Worm (Caenorhabditis elegans) whole organism, L3 larva: ENCODE data around the gene gldi-6.
A peak's percentile ranks its signal among the peaks of the same experiment; 100 is the strongest.

Source experiments
- R02D3.7 ChIP-seq: fragments of 150-350 bp; optimal IDR thresholded peaks from 2 replicates; lab custom pipeline; 2014; ENCODE audit warnings: missing biosample characterization, missing genetic modification characterization
- ZK546.5 ChIP-seq: sonication (generic microtip); optimal IDR thresholded peaks from 2 replicates; lab custom pipeline; 2017; ENCODE audit warnings: missing biosample characterization, missing genetic modification characterization
- ama-1 ChIP-seq: fragments of 150-350 bp; optimal IDR thresholded peaks from 2 replicates; lab custom pipeline; 2018
- ceh-16 ChIP-seq: sonication (generic microtip); optimal IDR thresholded peaks from 2 replicates; lab custom pipeline; 2017; ENCODE audit warnings: missing biosample characterization, missing genetic modification characterization
- ceh-28 ChIP-seq: fragments of 150-350 bp; optimal IDR thresholded peaks from 2 replicates; lab custom pipeline; 2014; ENCODE audit warnings: missing biosample characterization, missing genetic modification reagents, missing genetic modification characterization
- ceh-82 ChIP-seq: fragments of 150-350 bp; optimal IDR thresholded peaks from 2 replicates; lab custom pipeline; 2014; ENCODE audit warnings: missing biosample characterization, missing genetic modification characterization
- ceh-9 ChIP-seq: sonication (generic microtip); optimal IDR thresholded peaks from 2 replicates; lab custom pipeline; 2018; ENCODE audit warnings: missing biosample characterization, missing genetic modification characterization
- daf-12 ChIP-seq: fragments of 150-350 bp; optimal IDR thresholded peaks from 2 replicates; lab custom pipeline; 2014; ENCODE audit warnings: missing biosample characterization, missing genetic modification reagents, missing genetic modification characterization
- egl-27 ChIP-seq: sonication (generic microtip); optimal IDR thresholded peaks from 4 replicates; lab custom pipeline; 2017; ENCODE audit warnings: missing biosample characterization, missing genetic modification reagents, missing genetic modification characterization
- egl-5 ChIP-seq: fragments of 150-350 bp; optimal IDR thresholded peaks from 2 replicates; lab custom pipeline; 2017; ENCODE audit warnings: missing biosample characterization, missing genetic modification reagents, missing genetic modification characterization, inconsistent platforms
- elt-1 ChIP-seq: fragments of 150-350 bp; optimal IDR thresholded peaks from 2 replicates; lab custom pipeline; 2014; ENCODE audit warnings: missing biosample characterization, missing genetic modification characterization
- fkh-10 ChIP-seq: sonication (generic microtip); optimal IDR thresholded peaks from 2 replicates; lab custom pipeline; 2017; ENCODE audit warnings: missing biosample characterization, missing genetic modification reagents, missing genetic modification characterization
- fkh-2 ChIP-seq: fragments of 150-350 bp; optimal IDR thresholded peaks from 2 replicates; lab custom pipeline; 2014; ENCODE audit warnings: missing biosample characterization, missing genetic modification reagents, missing genetic modification characterization
- hmg-11 ChIP-seq: sonication (generic microtip); optimal IDR thresholded peaks from 2 replicates; lab custom pipeline; 2016; ENCODE audit warnings: missing genetic modification characterization, missing compliant biosample characterization
- lin-15B ChIP-seq: fragments of 150-350 bp; optimal IDR thresholded peaks from 2 replicates; lab custom pipeline; 2014; ENCODE audit warnings: missing biosample characterization, missing genetic modification characterization
- lin-39 ChIP-seq: fragments of 150-350 bp; optimal IDR thresholded peaks from 2 replicates; lab custom pipeline; 2018; ENCODE audit warnings: missing biosample characterization, missing genetic modification reagents, missing genetic modification characterization
- lsy-12 ChIP-seq: sonication (generic microtip); optimal IDR thresholded peaks from 2 replicates; lab custom pipeline; 2016; ENCODE audit warnings: mild to moderate bottlenecking, missing genetic modification characterization, missing compliant biosample characterization
- mdl-1 ChIP-seq: fragments of 150-350 bp; optimal IDR thresholded peaks from 2 replicates; lab custom pipeline; 2014; ENCODE audit warnings: missing biosample characterization, missing genetic modification characterization
- mml-1 ChIP-seq: fragments of 150-350 bp; sonication (generic microtip); optimal IDR thresholded peaks from 3 replicates; lab custom pipeline; 2014; ENCODE audit warnings: missing biosample characterization, missing genetic modification characterization
- nfya-1 ChIP-seq: sonication (generic microtip); optimal IDR thresholded peaks from 2 replicates; lab custom pipeline; 2017; ENCODE audit warnings: missing genetic modification characterization, mild to moderate bottlenecking, missing compliant biosample characterization, antibody characterized with exemption, moderate library complexity; ENCODE audit not compliant: insufficient read depth
- nhr-237 ChIP-seq: fragments of 150-350 bp; optimal IDR thresholded peaks from 2 replicates; lab custom pipeline; 2014; ENCODE audit warnings: missing biosample characterization, missing genetic modification characterization
- nhr-25 ChIP-seq: sonication (generic microtip); optimal IDR thresholded peaks from 2 replicates; lab custom pipeline; 2017; ENCODE audit warnings: missing biosample characterization, missing genetic modification characterization
- nhr-28 ChIP-seq: fragments of 150-350 bp; optimal IDR thresholded peaks from 2 replicates; lab custom pipeline; 2014; ENCODE audit warnings: missing biosample characterization, missing genetic modification characterization
- nhr-43 ChIP-seq: sonication (generic microtip); optimal IDR thresholded peaks from 2 replicates; lab custom pipeline; 2016; ENCODE audit warnings: mild to moderate bottlenecking, missing genetic modification characterization, missing compliant biosample characterization; ENCODE audit not compliant: poor library complexity, severe bottlenecking
- nhr-67 ChIP-seq: fragments of 150-350 bp; optimal IDR thresholded peaks from 2 replicates; lab custom pipeline; 2014; ENCODE audit warnings: missing biosample characterization, missing genetic modification characterization
- nhr-76 ChIP-seq: fragments of 150-350 bp; sonication (generic microtip); optimal IDR thresholded peaks from 5 replicates; lab custom pipeline; 2014; ENCODE audit warnings: missing biosample characterization, missing genetic modification characterization
- nhr-77 ChIP-seq: fragments of 150-350 bp; optimal IDR thresholded peaks from 2 replicates; lab custom pipeline; 2014; ENCODE audit warnings: missing biosample characterization, missing genetic modification characterization
- pqm-1 ChIP-seq: fragments of 150-350 bp; optimal IDR thresholded peaks from 2 replicates; lab custom pipeline; 2017; ENCODE audit warnings: missing biosample characterization, missing genetic modification characterization, inconsistent platforms
- sea-2 ChIP-seq: fragments of 150-350 bp; sonication (generic microtip); optimal IDR thresholded peaks from 4 replicates; lab custom pipeline; 2014; ENCODE audit warnings: missing biosample characterization, missing genetic modification reagents, missing genetic modification characterization
- skn-1 ChIP-seq: fragments of 150-350 bp; optimal IDR thresholded peaks from 2 replicates; lab custom pipeline; 2014; ENCODE audit warnings: missing biosample characterization, missing genetic modification characterization
- snpc-4 ChIP-seq: fragments of 150-350 bp; optimal IDR thresholded peaks from 2 replicates; lab custom pipeline; 2014; ENCODE audit warnings: missing biosample characterization, missing genetic modification characterization
- unc-62 ChIP-seq: fragments of 150-350 bp; sonication (generic microtip); optimal IDR thresholded peaks from 4 replicates; lab custom pipeline; 2014; ENCODE audit warnings: missing biosample characterization, missing genetic modification reagents, missing genetic modification characterization
- zag-1 ChIP-seq: fragments of 150-350 bp; optimal IDR thresholded peaks from 2 replicates; lab custom pipeline; 2014; ENCODE audit warnings: missing biosample characterization, missing genetic modification characterization
- ztf-11 ChIP-seq: fragments of 150-350 bp; optimal IDR thresholded peaks from 2 replicates; lab custom pipeline; 2014; ENCODE audit warnings: missing biosample characterization, missing genetic modification characterization
- ztf-4 ChIP-seq: fragments of 150-350 bp; optimal IDR thresholded peaks from 2 replicates; lab custom pipeline; 2014; ENCODE audit warnings: missing biosample characterization, missing genetic modification characterization

The gldi-6 gene

ce11 chrII:3429400-3429799 is 17.3 kb upstream of the gldi-6 start, which contains the start of gene C16C8.18:
TSS of gene C16C8.18 (plus strand) at chrII:3429700.
- TF ChIP-seq ceh-9 (tag; lab: Kevin White, UChicago): no peak

- no peak for TF ChIP-seq hmg-11 (tag; lab: Kevin White, UChicago)
- peak; percentile 77 for TF ChIP-seq elt-1 (tag; lab: Kevin White, UChicago)
- TF ChIP-seq zag-1: no peak
- TF ChIP-seq nhr-43 (tag; lab: Kevin White, UChicago): peak; percentile 43
- no peak for TF ChIP-seq mdl-1 (tag; lab: Kevin White, UChicago)
- peak; percentile 43 for TF ChIP-seq unc-62 (GFP tag; lab: Kevin White, UChicago)
- no peak for TF ChIP-seq ztf-11 (tag; lab: Kevin White, UChicago)
- no peak for TF ChIP-seq ceh-9 (tag; lab: Kevin White, UChicago)
- TF ChIP-seq ceh-16 (tag; lab: Kevin White, UChicago): no peak
- no peak for TF ChIP-seq daf-12
- TF ChIP-seq nhr-67 (tag; lab: Kevin White, UChicago): no peak
- no peak for TF ChIP-seq egl-27 (tag; lab: Kevin White, UChicago)
- TF ChIP-seq nhr-25 (tag; lab: Kevin White, UChicago): peak; percentile 56
- no peak for TF ChIP-seq nhr-237 (tag; lab: Kevin White, UChicago)
- TF ChIP-seq pqm-1 (tag; lab: Kevin White, UChicago): no peak
- no peak for TF ChIP-seq fkh-10 (GFP tag; lab: Kevin White, UChicago)
- no peak for TF ChIP-seq fkh-2
- peak; percentile 78 for TF ChIP-seq snpc-4
- no peak for TF ChIP-seq skn-1 (tag; lab: Kevin White, UChicago)
- TF ChIP-seq egl-5 (tag; lab: Kevin White, UChicago): no peak
- no peak for TF ChIP-seq nhr-28
- TF ChIP-seq ztf-4 (tag; lab: Kevin White, UChicago): no peak
- TF ChIP-seq R02D3.7 (tag; lab: Kevin White, UChicago): no peak
- TF ChIP-seq nfya-1 (tag; lab: Kevin White, UChicago): no peak
- no peak for TF ChIP-seq nhr-77 (tag; lab: Kevin White, UChicago)
- TF ChIP-seq ama-1 (lab: Kevin White, UChicago): peak; percentile 19
- no peak for TF ChIP-seq mml-1 (tag; lab: Kevin White, UChicago)
- TF ChIP-seq ceh-82 (tag; lab: Kevin White, UChicago): no peak
- no peak for TF ChIP-seq nhr-76
- no peak for TF ChIP-seq lin-39 (tag; lab: Kevin White, UChicago)
- TF ChIP-seq, all 47 proteins: peak for 6
Measured at ce11 chrII:3434893-3435503, 11.7 kb upstream of the gldi-6 start.

ce11 chrII:3436412-3436811 is 10.3 kb upstream of the gldi-6 start, which contains the start of gene skpo-2:
TSS of gene skpo-2 (minus strand) at chrII:3436512.
- no peak for TF ChIP-seq R02D3.7 (tag; lab: Kevin White, UChicago)
- no peak for TF ChIP-seq nhr-28
- TF ChIP-seq ama-1 (lab: Kevin White, UChicago): no peak
- TF ChIP-seq lin-15B (tag; lab: Kevin White, UChicago): no peak
- TF ChIP-seq mml-1 (tag; lab: Kevin White, UChicago): no peak
- TF ChIP-seq ceh-82 (tag; lab: Kevin White, UChicago): no peak
- no peak for TF ChIP-seq ZK546.5 (tag; lab: Kevin White, UChicago)
- no peak for TF ChIP-seq daf-12
- TF ChIP-seq, all 47 proteins: peak for 0

- TF ChIP-seq sea-2 (GFP tag; lab: Kevin White, UChicago) (no peak), ceh-82 (tag; lab: Kevin White, UChicago) (no peak), nhr-237 (tag; lab: Kevin White, UChicago) (no peak), mml-1 (tag; lab: Kevin White, UChicago) (no peak), ceh-28 (tag; lab: Kevin White, UChicago) (no peak), lsy-12 (tag; lab: Kevin White, UChicago) (no peak), nhr-25 (tag; lab: Kevin White, UChicago) (no peak), snpc-4 (no peak), mdl-1 (tag; lab: Kevin White, UChicago) (no peak), ztf-11 (tag; lab: Kevin White, UChicago) (no peak), nhr-67 (tag; lab: Kevin White, UChicago) (no peak), ceh-9 (tag; lab: Kevin White, UChicago) (no peak), egl-5 (tag; lab: Kevin White, UChicago) (no peak)
Measured at ce11 chrII:3437393-3437792, 9.4 kb upstream of the gldi-6 start.
